Worm (Caenorhabditis elegans) whole organism, L4/young adult: ENCODE data around the gene smut-1.
"Not testable (repeated sequence)": the region's sequence is repeated elsewhere in the genome, so short reads cannot be mapped to it uniquely, and the experiment has no call there.

Source experiments
- W03F9.2 ChIP-seq: fragments of 150-350 bp; optimal IDR thresholded peaks from 2 replicates; lab custom pipeline; 2014; ENCODE audit warnings: missing biosample characterization, missing genetic modification characterization
- dao-5 ChIP-seq: sonication (generic microtip); optimal IDR thresholded peaks from 2 replicates; lab custom pipeline; 2016; ENCODE audit warnings: missing genotype, missing genetic modification characterization, moderate library complexity, missing compliant biosample characterization
- him-1 ChIP-seq: sonication (generic microtip); optimal IDR thresholded peaks from 2 replicates; lab custom pipeline; 2016; ENCODE audit warnings: missing genotype, missing genetic modification reagents, missing genetic modification characterization, missing compliant biosample characterization

Gene smut-1

ce11 chrV:6096559-6097155, at the start of gene smut-1:
TSS of gene smut-1 (plus strand) at chrV:6097105.
- no peak for TF ChIP-seq W03F9.2 (tag; lab: Kevin White, UChicago)
- no peak for TF ChIP-seq dao-5 (tag; lab: Kevin White, UChicago)
- no peak for TF ChIP-seq him-1 (tag; lab: Kevin White, UChicago)

ce11 chrV:6047818-6048217, 49.1 kb upstream of the smut-1 start, which contains the start of gene pgap-3:
TSS of gene pgap-3 (minus strand) at chrV:6047918.
- no peak for TF ChIP-seq him-1 (tag; lab: Kevin White, UChicago)
- no peak for TF ChIP-seq dao-5 (tag; lab: Kevin White, UChicago)
- TF ChIP-seq W03F9.2 (tag; lab: Kevin White, UChicago), result no peak

ce11 chrV:6051159-6051558, 45.7 kb upstream of the smut-1 start, which contains the start of gene jamp-1:
TSS of gene jamp-1 (minus strand) at chrV:6051259.
- TF ChIP-seq him-1 (tag; lab: Kevin White, UChicago) (no peak), dao-5 (tag; lab: Kevin White, UChicago) (no peak), W03F9.2 (tag; lab: Kevin White, UChicago) (no peak)

- peak; percentile 56 for TF ChIP-seq him-1 (tag; lab: Kevin White, UChicago)
- TF ChIP-seq dao-5 (tag; lab: Kevin White, UChicago), result no peak
- peak; percentile 92 for TF ChIP-seq W03F9.2 (tag; lab: Kevin White, UChicago)
Observed at ce11 chrV:6053188-6053687, 43.7 kb upstream of the smut-1 start, which contains the start of gene seip-1. TSS of gene seip-1 (minus strand) at chrV:6053238.

- TF ChIP-seq dao-5 (tag; lab: Kevin White, UChicago) (no peak), W03F9.2 (tag; lab: Kevin White, UChicago) (no peak), him-1 (tag; lab: Kevin White, UChicago) (no peak)
Observed at ce11 chrV:6055289-6055688, 41.6 kb upstream of the smut-1 start, which contains the start of gene srd-20. TSS of gene srd-20 (plus strand) at chrV:6055589.

ce11 chrV:6063330-6063729, 33.6 kb upstream of the smut-1 start, which contains the start of gene Y38A10A.2:
TSS of gene Y38A10A.2 (minus strand) at chrV:6063430.
- no peak for TF ChIP-seq dao-5 (tag; lab: Kevin White, UChicago)
- no peak for TF ChIP-seq him-1 (tag; lab: Kevin White, UChicago)
- TF ChIP-seq W03F9.2 (tag; lab: Kevin White, UChicago), result no peak

ce11 chrV:6067112-6067511, 29.8 kb upstream of the smut-1 start, which contains the start of gene srh-10:
TSS of gene srh-10 (minus strand) at chrV:6067140.
- TF ChIP-seq W03F9.2 (tag; lab: Kevin White, UChicago), result no peak
- no peak for TF ChIP-seq dao-5 (tag; lab: Kevin White, UChicago)
- no peak for TF ChIP-seq him-1 (tag; lab: Kevin White, UChicago)

- TF ChIP-seq dao-5, W03F9.2, him-1 (tag; lab: Kevin White, UChicago): not testable (repeated sequence)
Observed at ce11 chrV:6069968-6070367, 26.9 kb upstream of the smut-1 start, which contains the start of gene fbxa-214. TSS of gene fbxa-214 (minus strand) at chrV:6070068.

- TF ChIP-seq dao-5 (tag; lab: Kevin White, UChicago) (no peak), W03F9.2 (tag; lab: Kevin White, UChicago) (peak; percentile 64), him-1 (tag; lab: Kevin White, UChicago) (no peak)
Observed at ce11 chrV:6095829-6096228, 1.1 kb upstream of the smut-1 start, which contains the start of gene Y38A10A.7. TSS of gene Y38A10A.7 (plus strand) at chrV:6096197.

- TF ChIP-seq him-1 (tag; lab: Kevin White, UChicago), result no peak
- no peak for TF ChIP-seq W03F9.2 (tag; lab: Kevin White, UChicago)
- TF ChIP-seq dao-5 (tag; lab: Kevin White, UChicago), result no peak
Observed at ce11 chrV:6098755-6099155, 1.9 kb downstream of the smut-1 start.

- TF ChIP-seq W03F9.2 (tag; lab: Kevin White, UChicago) (no peak), him-1 (tag; lab: Kevin White, UChicago) (no peak), dao-5 (tag; lab: Kevin White, UChicago) (no peak)
Observed at ce11 chrV:6099634-6100033, 2.7 kb downstream of the smut-1 start.

- TF ChIP-seq dao-5 (tag; lab: Kevin White, UChicago) (no peak), him-1 (tag; lab: Kevin White, UChicago) (peak; percentile 63), W03F9.2 (tag; lab: Kevin White, UChicago) (peak; percentile 87)
Observed at ce11 chrV:6100492-6101004, 3.6 kb downstream of the smut-1 start, which contains the start of gene crt-1. TSS of gene crt-1 (minus strand) at chrV:6100542.

ce11 chrV:6101243-6101898, 4.5 kb downstream of the smut-1 start:
- TF ChIP-seq him-1 (tag; lab: Kevin White, UChicago), result no peak
- no peak for TF ChIP-seq W03F9.2 (tag; lab: Kevin White, UChicago)
- no peak for TF ChIP-seq dao-5 (tag; lab: Kevin White, UChicago)
